Fruit fly (Drosophila melanogaster): ENCODE measurements around the gene TkR99D.

The TkR99D gene

DNA sequence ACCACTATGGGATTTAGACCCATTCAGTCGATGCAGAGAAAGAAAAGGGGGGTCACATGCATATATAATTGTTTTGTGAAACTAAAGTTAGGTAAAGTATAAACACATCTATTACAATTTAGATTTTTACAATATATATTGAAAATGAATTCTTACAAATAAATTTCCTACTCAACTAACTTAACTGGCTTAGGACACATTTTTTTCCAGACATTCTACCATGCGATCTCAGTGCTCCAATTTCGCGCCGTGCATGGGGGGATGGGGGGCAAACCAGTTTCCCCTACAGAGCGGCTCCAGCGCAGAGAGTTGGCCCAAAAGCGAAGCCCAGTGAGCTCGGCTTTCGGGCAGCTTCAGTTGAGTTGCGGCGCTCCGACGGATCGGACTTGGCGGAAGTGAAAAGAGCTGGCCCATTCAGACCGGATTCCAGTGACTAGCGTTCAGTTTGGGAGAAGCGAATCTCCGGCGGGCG lies 13.9 kb upstream of the TkR99D start, which contains the start of gene CG7896 (continued):
- TF ChIP-seq CG17802 (tag; optimal IDR thresholded peaks at IDR 0.05) (no peak), exex (tag; optimal IDR thresholded peaks at IDR 0.05) (peak; percentile 13), CHES-1-like (GFP tag; optimal IDR thresholded peaks at IDR 0.05) (no peak), br (optimal IDR thresholded peaks at IDR 0.05) (no peak), Ada2b (GFP tag; IDR thresholded peaks at IDR 0.05) (peak; percentile 76), CG9215 (GFP tag; IDR thresholded peaks at IDR 0.05) (peak; percentile 78), CG1602 (GFP tag; optimal IDR thresholded peaks at IDR 0.05) (peak; percentile 63), CG15696 (tag; optimal IDR thresholded peaks at IDR 0.05) (peak; percentile 22), NfI (GFP tag; optimal IDR thresholded peaks at IDR 0.05) (peak; percentile 53), Scr (GFP tag; IDR thresholded peaks at IDR 0.05; ENCODE audit: partially characterized antibody) (no peak), B-H2 (GFP tag; optimal IDR thresholded peaks at IDR 0.05) (peak; percentile 4), CG16779 (GFP tag; IDR thresholded peaks at IDR 0.05) (0 out of 2 replicates have a peak, but pooled peaks have one; percentile 23), gsb-n (tag; optimal IDR thresholded peaks at IDR 0.05) (peak; percentile 12), PHDP (tag; optimal IDR thresholded peaks at IDR 0.05) (peak; percentile 56), CG18764 (GFP tag; optimal IDR thresholded peaks at IDR 0.05) (no peak), Med (GFP tag) (peak; percentile 87), ci (GFP tag; IDR thresholded peaks at IDR 0.05) (peak; percentile 58; the same call in 1 of the 3 replicates), CG4360 (GFP tag; IDR thresholded peaks at IDR 0.05) (no peak), p53 (GFP tag; optimal IDR thresholded peaks at IDR 0.05) (no peak), bab2 (GFP tag; optimal IDR thresholded peaks at IDR 0.05) (peak; percentile 20), CG14965 (GFP tag; optimal IDR thresholded peaks at IDR 0.05; ENCODE audit: borderline replicate concordance) (no peak), ara (GFP tag; IDR thresholded peaks at IDR 0.05) (peak; percentile 68), CoRest (tag; optimal IDR thresholded peaks at IDR 0.05) (peak; percentile 75), da (GFP tag; optimal IDR thresholded peaks at IDR 0.05) (no peak), HLHmδ (GFP tag; optimal IDR thresholded peaks at IDR 0.05) (no peak), CG10431 (GFP tag; optimal IDR thresholded peaks at IDR 0.05) (no peak), CG3995 (GFP tag; optimal IDR thresholded peaks at IDR 0.05) (peak; percentile 26), stwl (tag; optimal IDR thresholded peaks at IDR 0.05) (no peak), CG1233 (GFP tag; optimal IDR thresholded peaks at IDR 0.05) (peak; percentile 13), CG15269 (tag; optimal IDR thresholded peaks at IDR 0.05) (peak; percentile 74), CG2889 (GFP tag; IDR thresholded peaks at IDR 0.05) (peak; percentile 33; the same call in 1 of the 3 replicates), CG11085 (GFP tag; IDR thresholded peaks at IDR 0.05) (peak; percentile 49; the same call in 1 of the 2 replicates), CG17186 (GFP tag; optimal IDR thresholded peaks at IDR 0.05) (no peak), hkb (optimal IDR thresholded peaks at IDR 0.05) (no peak), hkb (GFP tag; IDR thresholded peaks at IDR 0.05) (peak; percentile 88), gsb (GFP tag; IDR thresholded peaks at IDR 0.05) (peak; percentile 71; the same call in 1 of the 2 replicates), ro (GFP tag; IDR thresholded peaks at IDR 0.05) (0 out of 2 replicates have a peak, but pooled peaks have one; percentile 56), CG12942 (GFP tag; optimal IDR thresholded peaks at IDR 0.05) (peak; percentile 38), Camta (GFP tag; optimal IDR thresholded peaks at IDR 0.05) (no peak), chinmo (GFP tag; IDR thresholded peaks at IDR 0.05; ENCODE audit: partially characterized antibody) (peak; percentile 86; the same call in 3 of the 4 replicates), peb (GFP tag; IDR thresholded peaks at IDR 0.05) (peak; percentile 80; the same call in 1 of the 2 replicates), Poxn (GFP tag; IDR thresholded peaks at IDR 0.05) (no peak), CG8388 (GFP tag; optimal IDR thresholded peaks at IDR 0.05) (peak; percentile 46), unpg (GFP tag; optimal IDR thresholded peaks at IDR 0.05) (peak; percentile 58), CG17361 (GFP tag; IDR thresholded peaks at IDR 0.05) (peak; percentile 86), fru (optimal IDR thresholded peaks at IDR 0.05) (no peak), otp (GFP tag; IDR thresholded peaks at IDR 0.05) (peak; percentile 59; the same call in 1 of the 3 replicates), fd96Cb (tag; optimal IDR thresholded peaks at IDR 0.05) (peak; percentile 59), CG11093 (GFP tag; IDR thresholded peaks at IDR 0.05) (peak; percentile 78), CG13287 (GFP tag; IDR thresholded peaks at IDR 0.05; ENCODE audit: partially characterized antibody) (peak; percentile 10; the same call in 1 of the 2 replicates), vnd (GFP tag; IDR thresholded peaks at IDR 0.05; ENCODE audit: partially characterized antibody) (no peak)
